Fruit fly (Drosophila melanogaster): ENCODE results near the gene CG13877.
A peak's percentile ranks its signal among the peaks of the same experiment; 100 is the strongest.

Gene CG13877

dm6 chr3L:223019-223902 lies 5.4 kb downstream of the CG13877 start, which contains the start of the genes pyx and CG33229 (continued):
- TF ChIP-seq ssp (GFP tag; IDR thresholded peaks at IDR 0.05) (peak; percentile 80), CG6813 (GFP tag; optimal IDR thresholded peaks at IDR 0.05) (peak; percentile 68), CG2116 (GFP tag; optimal IDR thresholded peaks at IDR 0.05) (peak; percentile 61), pum (GFP tag; optimal IDR thresholded peaks at IDR 0.05) (peak; percentile 78), grn (GFP tag; optimal IDR thresholded peaks at IDR 0.05) (peak; percentile 21), CG10979 (tag; optimal IDR thresholded peaks at IDR 0.05) (peak; percentile 73), CG9817 (tag; optimal IDR thresholded peaks at IDR 0.05) (peak; percentile 90), lov (optimal IDR thresholded peaks at IDR 0.05) (no peak), lov (GFP tag; IDR thresholded peaks at IDR 0.05) (no peak), gcm (GFP tag; optimal IDR thresholded peaks at IDR 0.05) (peak; percentile 47), ems (GFP tag; optimal IDR thresholded peaks at IDR 0.05) (peak; percentile 77), CG10959 (GFP tag; IDR thresholded peaks at IDR 0.05) (0 out of 2 replicates have a peak, but pooled peaks have one; percentile 21), croc (GFP tag; conservative IDR thresholded peaks at IDR 0.05) (peak; percentile 56; the same call in 1 of the 3 replicates), kah (GFP tag; optimal IDR thresholded peaks at IDR 0.05) (peak; percentile 39), ab (GFP tag; optimal IDR thresholded peaks at IDR 0.05) (peak; percentile 75), CG1233 (GFP tag; optimal IDR thresholded peaks at IDR 0.05) (peak; percentile 85), HmgD (GFP tag; optimal IDR thresholded peaks at IDR 0.05) (no peak), cwo (GFP tag; optimal IDR thresholded peaks at IDR 0.05) (peak; percentile 72), CG2678 (tag; optimal IDR thresholded peaks at IDR 0.05) (peak; percentile 92), NfI (GFP tag; optimal IDR thresholded peaks at IDR 0.05) (peak; percentile 88), Mad (GFP tag; optimal IDR thresholded peaks at IDR 0.05) (peak; percentile 89), CG12659 (GFP tag; optimal IDR thresholded peaks at IDR 0.05) (peak; percentile 89), CG3995 (GFP tag; optimal IDR thresholded peaks at IDR 0.05) (peak; percentile 43), her (GFP tag; optimal IDR thresholded peaks at IDR 0.05) (peak; percentile 28), CG6791 (GFP tag; IDR thresholded peaks at IDR 0.05; ENCODE audit: partially characterized antibody) (peak; percentile 34; the same call in 1 of the 3 replicates), tup (GFP tag; optimal IDR thresholded peaks at IDR 0.05) (peak; percentile 65), Dbx (GFP tag; IDR thresholded peaks at IDR 0.05) (peak; percentile 86), Hr39 (optimal IDR thresholded peaks at IDR 0.05) (no peak), CG13894 (tag; optimal IDR thresholded peaks at IDR 0.05) (peak; percentile 88), Dek (tag; optimal IDR thresholded peaks at IDR 0.05) (peak; percentile 92), Neu2 (GFP tag; optimal IDR thresholded peaks at IDR 0.05; ENCODE audit: borderline replicate concordance) (peak; percentile 5), nau (GFP tag; optimal IDR thresholded peaks at IDR 0.05) (no peak), CG14050 (GFP tag; IDR thresholded peaks at IDR 0.05) (peak; percentile 68), CG13424 (tag; optimal IDR thresholded peaks at IDR 0.05) (peak; percentile 87), wdn (GFP tag; IDR thresholded peaks at IDR 0.05) (peak; percentile 75), chinmo (GFP tag; IDR thresholded peaks at IDR 0.05; ENCODE audit: partially characterized antibody) (no peak), CG9215 (GFP tag; IDR thresholded peaks at IDR 0.05) (peak; percentile 87), CG31441 (GFP tag; IDR thresholded peaks at IDR 0.05) (peak; percentile 80; the same call in 1 of the 2 replicates), Ssrp (tag; optimal IDR thresholded peaks at IDR 0.05) (peak; percentile 82), Ada2b (GFP tag; IDR thresholded peaks at IDR 0.05) (peak; percentile 71), CG4854 (GFP tag; optimal IDR thresholded peaks at IDR 0.05) (peak; percentile 80), E2f1 (GFP tag; IDR thresholded peaks at IDR 0.05) (peak; percentile 75), CG12155 (GFP tag; optimal IDR thresholded peaks at IDR 0.05) (peak; percentile 87), stc (GFP tag; IDR thresholded peaks at IDR 0.05) (peak; percentile 72), exex (tag; optimal IDR thresholded peaks at IDR 0.05) (peak; percentile 60), cg (GFP tag; optimal IDR thresholded peaks at IDR 0.05) (no peak), CG18011 (GFP tag; optimal IDR thresholded peaks at IDR 0.05) (peak; percentile 57), dm (GFP tag; optimal IDR thresholded peaks at IDR 0.05) (peak; percentile 32)
